1 fruit fly cellular context compared by ENCODE assay signal in genomic region chr3R:13600539-13600938, dm6.
TF ChIP-seq lines count a peak whose summit lies in the region.

No protein-coding gene starts in this region.

TF ChIP-seq in whole organism, embryonic, 481 proteins besides CTCF, POLR2A, EP300 and RAD21 (continued from another document):
- TF ChIP-seq CG12391 (tag; optimal IDR thresholded peaks at IDR 0.05; lab: Kevin White, UChicago): peak; percentile 32
- TF ChIP-seq NfI (GFP tag; optimal IDR thresholded peaks at IDR 0.05; lab: Kevin White, UChicago): peak; percentile 20
- peak; percentile 68 for TF ChIP-seq Med (GFP tag; lab: Kevin White, UChicago)
- no peak; the same call in 1 of the 2 replicates for TF ChIP-seq ranshi (GFP tag; IDR thresholded peaks at IDR 0.05; lab: Robert Waterston, UW)
- TF ChIP-seq unpg (GFP tag; optimal IDR thresholded peaks at IDR 0.05; lab: Kevin White, UChicago): peak; percentile 40
- TF ChIP-seq Sox102F (GFP tag; optimal IDR thresholded peaks at IDR 0.05; lab: Kevin White, UChicago): peak; percentile 24
- TF ChIP-seq CG32767 (GFP tag; IDR thresholded peaks at IDR 0.05; lab: Robert Waterston, UW): no peak
- TF ChIP-seq nmo (GFP tag; optimal IDR thresholded peaks at IDR 0.05; lab: Kevin White, UChicago): peak; percentile 1
- TF ChIP-seq Atf6 (GFP tag; IDR thresholded peaks at IDR 0.05; lab: Robert Waterston, UW): no peak
- 0 out of 4 replicates have a peak, but pooled peaks have one; percentile 11 for TF ChIP-seq Gug (GFP tag; IDR thresholded peaks at IDR 0.05; lab: Robert Waterston, UW)
- peak; percentile 2 for TF ChIP-seq CG12659 (GFP tag; optimal IDR thresholded peaks at IDR 0.05; lab: Kevin White, UChicago)
- TF ChIP-seq Ravus (GFP tag; IDR thresholded peaks at IDR 0.05; lab: Robert Waterston, UW): no peak
- TF ChIP-seq CG14667 (GFP tag; IDR thresholded peaks at IDR 0.05; lab: Robert Waterston, UW): 0 out of 2 replicates have a peak, but pooled peaks have one; percentile 11
- no peak for TF ChIP-seq Chrac-16 (GFP tag; optimal IDR thresholded peaks at IDR 0.05; lab: Kevin White, UChicago)
- no peak for TF ChIP-seq seq (GFP tag; IDR thresholded peaks at IDR 0.05; lab: Robert Waterston, UW)
- TF ChIP-seq grau (tag; optimal IDR thresholded peaks at IDR 0.05; lab: Kevin White, UChicago): peak; percentile 42
- no peak for TF ChIP-seq cas (GFP tag; IDR thresholded peaks at IDR 0.05; lab: Robert Waterston, UW)
- peak; percentile 7 for TF ChIP-seq sd (tag; optimal IDR thresholded peaks at IDR 0.05; lab: Kevin White, UChicago)
- TF ChIP-seq CG17802 (tag; optimal IDR thresholded peaks at IDR 0.05; lab: Kevin White, UChicago): no peak
- TF ChIP-seq Oli (tag; optimal IDR thresholded peaks at IDR 0.05; lab: Kevin White, UChicago): peak; percentile 9
- no peak for TF ChIP-seq tll (GFP tag; optimal IDR thresholded peaks at IDR 0.05; lab: Kevin White, UChicago)
- TF ChIP-seq scrt (GFP tag; optimal IDR thresholded peaks at IDR 0.05; lab: Kevin White, UChicago): peak; percentile 27
- TF ChIP-seq CG7556 (GFP tag; optimal IDR thresholded peaks at IDR 0.05; lab: Kevin White, UChicago): peak; percentile 38
- TF ChIP-seq Rfx (GFP tag; IDR thresholded peaks at IDR 0.05; lab: Robert Waterston, UW): peak; percentile 44; the same call in 1 of the 2 replicates
- peak; percentile 47 for TF ChIP-seq CG2120 (GFP tag; optimal IDR thresholded peaks at IDR 0.05; lab: Kevin White, UChicago)
- TF ChIP-seq Dip2 (GFP tag; IDR thresholded peaks at IDR 0.05; lab: Robert Waterston, UW): no peak
- TF ChIP-seq CG3163 (GFP tag; optimal IDR thresholded peaks at IDR 0.05; lab: Kevin White, UChicago): no peak
- TF ChIP-seq CG3281 (GFP tag; optimal IDR thresholded peaks at IDR 0.05; lab: Kevin White, UChicago): peak; percentile 48
- peak; percentile 48 for TF ChIP-seq sens (GFP tag; lab: Kevin White, UChicago)
- no peak for TF ChIP-seq Gsc (GFP tag; IDR thresholded peaks at IDR 0.05; lab: Robert Waterston, UW)
- TF ChIP-seq tgo (GFP tag; IDR thresholded peaks at IDR 0.05; lab: Robert Waterston, UW): peak; percentile 32; the same call in 1 of the 3 replicates
- TF ChIP-seq CG9932 (GFP tag; IDR thresholded peaks at IDR 0.05; lab: Robert Waterston, UW): peak; percentile 32; the same call in 1 of the 2 replicates
- TF ChIP-seq Xbp1 (GFP tag; optimal IDR thresholded peaks at IDR 0.05; lab: Kevin White, UChicago): peak; percentile 14
- TF ChIP-seq CG6689 (GFP tag; IDR thresholded peaks at IDR 0.05; lab: Robert Waterston, UW): peak; percentile 47; the same call in 1 of the 2 replicates
- TF ChIP-seq CG9727 (GFP tag; optimal IDR thresholded peaks at IDR 0.05; lab: Kevin White, UChicago): peak; percentile 32
- TF ChIP-seq CG3847 (GFP tag; IDR thresholded peaks at IDR 0.05; lab: Robert Waterston, UW): 0 out of 2 replicates have a peak, but pooled peaks have one; percentile 14
- peak; percentile 49 for TF ChIP-seq Hmr (GFP tag; optimal IDR thresholded peaks at IDR 0.05; lab: Kevin White, UChicago)
- TF ChIP-seq cwo (GFP tag; optimal IDR thresholded peaks at IDR 0.05; lab: Kevin White, UChicago): peak; percentile 32
- TF ChIP-seq sna (GFP tag; IDR thresholded peaks at IDR 0.05; lab: Robert Waterston, UW; ENCODE audit: partially characterized antibody): no peak
- TF ChIP-seq CG7357 (GFP tag; IDR thresholded peaks at IDR 0.05; lab: Robert Waterston, UW): peak; percentile 38; the same call in 1 of the 3 replicates
- TF ChIP-seq CG18599 (GFP tag; optimal IDR thresholded peaks at IDR 0.05; lab: Kevin White, UChicago): peak; percentile 65
- TF ChIP-seq CG4404 (GFP tag; IDR thresholded peaks at IDR 0.05; lab: Robert Waterston, UW): peak; percentile 21; the same call in 1 of the 2 replicates
- TF ChIP-seq slbo (GFP tag; IDR thresholded peaks at IDR 0.05; lab: Robert Waterston, UW): peak; percentile 41
- TF ChIP-seq CG13296 (GFP tag; optimal IDR thresholded peaks at IDR 0.05; lab: Kevin White, UChicago): peak; percentile 28
- peak; percentile 68 for TF ChIP-seq Fer1 (GFP tag; optimal IDR thresholded peaks at IDR 0.05; lab: Kevin White, UChicago)
- peak; percentile 37; the same call in 1 of the 2 replicates for TF ChIP-seq CG31441 (GFP tag; IDR thresholded peaks at IDR 0.05; lab: Robert Waterston, UW)
- peak; percentile 23 for TF ChIP-seq CG30403 (GFP tag; optimal IDR thresholded peaks at IDR 0.05; lab: Kevin White, UChicago)
- TF ChIP-seq Hr51 (GFP tag; optimal IDR thresholded peaks at IDR 0.05; lab: Kevin White, UChicago): peak in 1 of 2 experiments; percentile 45
- TF ChIP-seq Meics (GFP tag; optimal IDR thresholded peaks at IDR 0.05; lab: Kevin White, UChicago): peak; percentile 52
- peak; percentile 17; the same call in 1 of the 2 replicates for TF ChIP-seq Xrp1 (GFP tag; IDR thresholded peaks at IDR 0.05; lab: Robert Waterston, UW)
- peak; percentile 36 for TF ChIP-seq CG2712 (tag; optimal IDR thresholded peaks at IDR 0.05; lab: Kevin White, UChicago)
- TF ChIP-seq tio (GFP tag; optimal IDR thresholded peaks at IDR 0.05; lab: Kevin White, UChicago): no peak
- TF ChIP-seq bcd (GFP tag; optimal IDR thresholded peaks at IDR 0.05; lab: Kevin White, UChicago): peak; percentile 25
- TF ChIP-seq Dbx (GFP tag; IDR thresholded peaks at IDR 0.05; lab: Robert Waterston, UW): 0 out of 3 replicates have a peak, but pooled peaks have one; percentile 41
- no peak for TF ChIP-seq Nf-YC (tag; optimal IDR thresholded peaks at IDR 0.05; lab: Kevin White, UChicago)
- no peak for TF ChIP-seq chif (GFP tag; optimal IDR thresholded peaks at IDR 0.05; lab: Kevin White, UChicago)
- no peak for TF ChIP-seq Drgx (GFP tag; IDR thresholded peaks at IDR 0.05; lab: Robert Waterston, UW)
- peak; percentile 2 for TF ChIP-seq mam (GFP tag; optimal IDR thresholded peaks at IDR 0.05; lab: Kevin White, UChicago)
- TF ChIP-seq CoRest (tag; optimal IDR thresholded peaks at IDR 0.05; lab: Kevin White, UChicago): peak; percentile 37
- TF ChIP-seq CG3726 (GFP tag; IDR thresholded peaks at IDR 0.05; lab: Robert Waterston, UW): no peak
- TF ChIP-seq CG8944 (GFP tag; optimal IDR thresholded peaks at IDR 0.05; lab: Kevin White, UChicago): no peak
- TF ChIP-seq gem (tag; optimal IDR thresholded peaks at IDR 0.05; lab: Kevin White, UChicago): peak; percentile 61
- no peak for TF ChIP-seq HLH4C (GFP tag; IDR thresholded peaks at IDR 0.05; lab: Robert Waterston, UW; ENCODE audit: partially characterized antibody)
- TF ChIP-seq CG11504 (tag; optimal IDR thresholded peaks at IDR 0.05; lab: Kevin White, UChicago): peak; percentile 66
- TF ChIP-seq Deaf1 (tag; optimal IDR thresholded peaks at IDR 0.05; lab: Kevin White, UChicago): peak; percentile 5
- TF ChIP-seq CG13424 (tag; optimal IDR thresholded peaks at IDR 0.05; lab: Kevin White, UChicago): peak; percentile 32
- peak; percentile 24 for TF ChIP-seq Fer3 (tag; optimal IDR thresholded peaks at IDR 0.05; lab: Kevin White, UChicago)
- 0 out of 2 replicates have a peak, but pooled peaks have one; percentile 24 for TF ChIP-seq HLH3B (GFP tag; IDR thresholded peaks at IDR 0.05; lab: Robert Waterston, UW)
- no peak for TF ChIP-seq CG15479 (GFP tag; optimal IDR thresholded peaks at IDR 0.05; lab: Kevin White, UChicago)
- no peak for TF ChIP-seq pan (optimal IDR thresholded peaks at IDR 0.05; lab: Kevin White, UChicago)
- peak in 1 of 2 experiments; percentile 15 for TF ChIP-seq pan (GFP tag; optimal IDR thresholded peaks at IDR 0.05 in 1 of 2, IDR thresholded peaks at IDR 0.05 in 1 of 2)
- TF ChIP-seq row (GFP tag; IDR thresholded peaks at IDR 0.05; lab: Robert Waterston, UW): peak; percentile 60; the same call in 2 of the 3 replicates
- TF ChIP-seq caup (GFP tag; optimal IDR thresholded peaks at IDR 0.05; lab: Kevin White, UChicago; ENCODE audit: severe bottlenecking): peak; percentile 1
- TF ChIP-seq pnt (GFP tag; optimal IDR thresholded peaks at IDR 0.05; lab: Kevin White, UChicago): no peak
- TF ChIP-seq CG30431 (GFP tag; optimal IDR thresholded peaks at IDR 0.05; lab: Kevin White, UChicago): no peak
- no peak for TF ChIP-seq Bgb (GFP tag; IDR thresholded peaks at IDR 0.05; lab: Robert Waterston, UW; ENCODE audit: partially characterized antibody)
- no peak for TF ChIP-seq CG14441 (GFP tag; IDR thresholded peaks at IDR 0.05; lab: Robert Waterston, UW)
